Fruit fly (Drosophila melanogaster): ENCODE measurements around the gene Inx7.
A peak's percentile ranks its signal among the peaks of the same experiment; 100 is the strongest.

Inx7 gene

dm6 chrX:6991286-6991685 lies 2.1 kb downstream of the Inx7 start, which contains the start of gene ogre:
Gene ogre, minus strand, starts transcription at chrX:6991318.
- TF ChIP-seq sv (GFP tag; optimal IDR thresholded peaks at IDR 0.05), result no peak
- peak; percentile 45 for TF ChIP-seq Dif (GFP tag; optimal IDR thresholded peaks at IDR 0.05; ENCODE audit: partially characterized antibody)
- peak; percentile 43 for TF ChIP-seq Vsx2 (GFP tag; optimal IDR thresholded peaks at IDR 0.05; ENCODE audit: partially characterized antibody)
- no peak for TF ChIP-seq Hr78 (GFP tag; optimal IDR thresholded peaks at IDR 0.05)

- no peak for TF ChIP-seq Rel (GFP tag; optimal IDR thresholded peaks at IDR 0.05)
- peak; percentile 1 for TF ChIP-seq Rel (tag; optimal IDR thresholded peaks at IDR 0.05)
- peak; percentile 51 for TF ChIP-seq woc (GFP tag; optimal IDR thresholded peaks at IDR 0.05)
- TF ChIP-seq dmrt93B (GFP tag; optimal IDR thresholded peaks at IDR 0.05), result peak; percentile 1
- peak; percentile 57 for TF ChIP-seq h (GFP tag; optimal IDR thresholded peaks at IDR 0.05)
- TF ChIP-seq Hnf4 (GFP tag; optimal IDR thresholded peaks at IDR 0.05), result peak; percentile 18
- no peak for TF ChIP-seq lola (GFP tag; optimal IDR thresholded peaks at IDR 0.05)
- TF ChIP-seq fru (GFP tag; optimal IDR thresholded peaks at IDR 0.05), result peak; percentile 44
- peak; percentile 22 for TF ChIP-seq ey (GFP tag; optimal IDR thresholded peaks at IDR 0.05)
- TF ChIP-seq foxo (GFP tag; optimal IDR thresholded peaks at IDR 0.05), result peak in 1 of 2 experiments; percentile 53
- no peak for TF ChIP-seq Mio (GFP tag; optimal IDR thresholded peaks at IDR 0.05)
- TF ChIP-seq rgr (GFP tag; optimal IDR thresholded peaks at IDR 0.05), result peak; percentile 24
- no peak for TF ChIP-seq Myc (optimal IDR thresholded peaks at IDR 0.05)
- TF ChIP-seq OdsH (GFP tag; optimal IDR thresholded peaks at IDR 0.05), result no peak
These were observed 3.3 kb downstream of the Inx7 start for dm6 chrX:6990105-6990504.

dm6 chrX:6988632-6989338 lies 4.6 kb downstream of the Inx7 start:
- no peak for TF ChIP-seq OdsH (GFP tag; optimal IDR thresholded peaks at IDR 0.05)
- TF ChIP-seq CG9705 (GFP tag; optimal IDR thresholded peaks at IDR 0.05), result no peak
- TF ChIP-seq CG32264 (GFP tag; optimal IDR thresholded peaks at IDR 0.05), result no peak
- TF ChIP-seq woc (GFP tag; optimal IDR thresholded peaks at IDR 0.05), result no peak
- peak; percentile 60 for TF ChIP-seq psq (GFP tag; optimal IDR thresholded peaks at IDR 0.05)
- no peak for TF ChIP-seq N (GFP tag; optimal IDR thresholded peaks at IDR 0.05)
- no peak for TF ChIP-seq br (GFP tag; optimal IDR thresholded peaks at IDR 0.05)
- TF ChIP-seq dl (GFP tag; optimal IDR thresholded peaks at IDR 0.05; ENCODE audit: insufficient read depth in 1 of 2, partially characterized antibody in 2 of 2), result peak; percentile 24 to 38
- no peak for TF ChIP-seq Jra (GFP tag; optimal IDR thresholded peaks at IDR 0.05)
- no peak for TF ChIP-seq Dfd (GFP tag; optimal IDR thresholded peaks at IDR 0.05)

DNA sequence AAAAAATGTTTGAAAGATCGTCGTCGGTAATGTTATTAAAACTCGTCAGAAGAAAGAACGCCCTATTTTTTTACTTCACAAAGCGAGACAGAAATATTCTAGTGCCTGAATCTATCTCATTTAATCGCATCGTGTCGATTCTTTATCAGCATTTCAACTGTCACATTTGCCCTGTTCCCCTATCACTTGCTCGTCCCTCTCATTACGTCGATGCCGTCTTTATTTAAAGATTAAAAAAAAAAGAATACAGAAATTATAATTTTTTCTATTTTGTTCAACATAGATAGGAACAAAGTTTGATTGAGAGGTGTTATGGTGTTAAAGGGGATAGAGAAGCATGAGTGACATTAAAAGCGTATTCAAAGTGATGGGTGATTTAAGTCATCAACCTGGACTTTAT lies 5.3 kb downstream of the Inx7 start:
- TF ChIP-seq HLH106 (tag; optimal IDR thresholded peaks at IDR 0.05), result no peak
- no peak for TF ChIP-seq Hr83 (GFP tag; optimal IDR thresholded peaks at IDR 0.05; ENCODE audit: poor library complexity, severe bottlenecking)
- TF ChIP-seq Mio (GFP tag; optimal IDR thresholded peaks at IDR 0.05), result no peak
- TF ChIP-seq dsf (GFP tag; optimal IDR thresholded peaks at IDR 0.05; ENCODE audit: borderline replicate concordance), result no peak
- TF ChIP-seq dl (GFP tag; optimal IDR thresholded peaks at IDR 0.05; ENCODE audit: insufficient read depth in 1 of 2, partially characterized antibody in 2 of 2), result no peak
- TF ChIP-seq tai (GFP tag; optimal IDR thresholded peaks at IDR 0.05), result no peak
- no peak for TF ChIP-seq Abd-B (GFP tag; optimal IDR thresholded peaks at IDR 0.05)
- TF ChIP-seq ey (GFP tag; optimal IDR thresholded peaks at IDR 0.05), result no peak
- TF ChIP-seq lola (GFP tag; optimal IDR thresholded peaks at IDR 0.05), result no peak
- TF ChIP-seq jim (GFP tag; optimal IDR thresholded peaks at IDR 0.05), result no peak
- TF ChIP-seq h (GFP tag; optimal IDR thresholded peaks at IDR 0.05), result no peak
- TF ChIP-seq Jra (GFP tag; optimal IDR thresholded peaks at IDR 0.05), result no peak
- TF ChIP-seq Dfd (GFP tag; optimal IDR thresholded peaks at IDR 0.05), result no peak
- no peak for TF ChIP-seq GATAd (GFP tag; optimal IDR thresholded peaks at IDR 0.05)

dm6 chrX:6987091-6987490 lies 6.3 kb downstream of the Inx7 start:
- TF ChIP-seq Hnf4 (GFP tag; optimal IDR thresholded peaks at IDR 0.05) (no peak), Dif (GFP tag; optimal IDR thresholded peaks at IDR 0.05; ENCODE audit: partially characterized antibody) (peak; percentile 33)
